Fruit fly (Drosophila melanogaster) whole organism, embryonic: ENCODE measurements around the gene be.

Experiments
- Aef1 ChIP-seq: fragments of 200-800 bp; sonication (Bioruptor generic); IDR thresholded peaks from 3 replicates; pipeline ENCODE4 v1.3.6; 2022; ENCODE audit warnings: missing biosample characterization, missing genetic modification characterization
- Bdp1 ChIP-seq: fragments of 200-800 bp; sonication (Bioruptor generic); optimal IDR thresholded peaks from 3 replicates; lab custom pipeline; 2016; ENCODE audit warnings: missing biosample characterization, missing genetic modification characterization
- CG10267 ChIP-seq: fragments of 200-800 bp; sonication (Bioruptor generic); optimal IDR thresholded peaks from 2 replicates; lab custom pipeline; 2018; ENCODE audit warnings: missing biosample characterization, mild to moderate bottlenecking, missing genetic modification characterization, moderate library complexity
- CG10274 ChIP-seq: fragments of 200-800 bp; sonication (Bioruptor generic); optimal IDR thresholded peaks from 3 replicates; lab custom pipeline; 2017; ENCODE audit warnings: missing biosample characterization, mild to moderate bottlenecking, missing genetic modification characterization
- CG11093 ChIP-seq: fragments of 200-800 bp; sonication (Bioruptor generic); IDR thresholded peaks from 3 replicates; pipeline ENCODE4 v1.3.6; 2022; ENCODE audit warnings: missing biosample characterization, missing genetic modification characterization
- CG11456 ChIP-seq: fragments of 200-800 bp; sonication (Bioruptor generic); IDR thresholded peaks from 3 replicates; pipeline ENCODE4 v1.3.6; 2022; ENCODE audit warnings: missing biosample characterization, missing genetic modification characterization
- CG11695 ChIP-seq: fragments of 200-800 bp; sonication (Bioruptor generic); IDR thresholded peaks from 3 replicates; pipeline ENCODE4 v1.3.6; 2022; ENCODE audit warnings: missing biosample characterization, missing genetic modification characterization
- CG14014 ChIP-seq: fragments of 200-800 bp; sonication (Bioruptor generic); IDR thresholded peaks from 2 replicates; pipeline ENCODE4 v1.3.6; 2022; ENCODE audit warnings: missing biosample characterization, missing genetic modification characterization
- CG14050 ChIP-seq: fragments of 200-800 bp; sonication (Bioruptor generic); IDR thresholded peaks from 3 replicates; pipeline ENCODE4 v1.3.6; 2022; ENCODE audit warnings: missing biosample characterization, missing genetic modification characterization
- CG16813 ChIP-seq: fragments of 200-800 bp; sonication (Bioruptor generic); IDR thresholded peaks from 3 replicates; pipeline ENCODE4 v1.3.6; 2022; ENCODE audit warnings: missing biosample characterization, missing genetic modification characterization; ENCODE audit not compliant: partially characterized antibody
- CG18619 ChIP-seq: fragments of 200-800 bp; sonication (Bioruptor generic); optimal IDR thresholded peaks from 3 replicates; lab custom pipeline; 2017; ENCODE audit warnings: missing biosample characterization, mild to moderate bottlenecking, missing genetic modification characterization
- CG2199 ChIP-seq: fragments of 200-800 bp; sonication (Bioruptor generic); IDR thresholded peaks from 3 replicates; pipeline ENCODE4 v1.3.6; 2022; ENCODE audit warnings: missing biosample characterization, missing genetic modification characterization
- CG2712 ChIP-seq: fragments of 200-800 bp; optimal IDR thresholded peaks from 3 replicates; lab custom pipeline; 2019; ENCODE audit warnings: missing biosample characterization, mild to moderate bottlenecking, missing genetic modification characterization, moderate library complexity
- CG3163 ChIP-seq: fragments of 200-800 bp; sonication (Bioruptor generic); optimal IDR thresholded peaks from 3 replicates; lab custom pipeline; 2016; ENCODE audit warnings: missing biosample characterization, missing genetic modification characterization
- CG3407 ChIP-seq: fragments of 200-800 bp; sonication (Bioruptor generic); optimal IDR thresholded peaks from 2 replicates; lab custom pipeline; 2018; ENCODE audit warnings: missing biosample characterization, mild to moderate bottlenecking, missing genetic modification characterization
- CG6272 ChIP-seq: fragments of 200-800 bp; sonication (Bioruptor generic); IDR thresholded peaks from 2 replicates; pipeline ENCODE4 v1.3.6; 2022; ENCODE audit warnings: missing biosample characterization, missing genetic modification characterization
- CG6765 ChIP-seq: fragments of 200-800 bp; sonication (Bioruptor generic); optimal IDR thresholded peaks from 3 replicates; lab custom pipeline; 2017; ENCODE audit warnings: missing biosample characterization, mild to moderate bottlenecking, missing genetic modification characterization
- CG6813 ChIP-seq: fragments of 200-800 bp; sonication (Bioruptor generic); optimal IDR thresholded peaks from 2 replicates; lab custom pipeline; 2017; ENCODE audit warnings: missing biosample characterization, missing genetic modification characterization, mild to moderate bottlenecking, moderate library complexity, missing genetic modification reagents
- CG7928 ChIP-seq: fragments of 200-800 bp; sonication (Bioruptor generic); optimal IDR thresholded peaks from 2 replicates; lab custom pipeline; 2017; ENCODE audit warnings: missing biosample characterization, mild to moderate bottlenecking, missing genetic modification characterization
- CG8765 ChIP-seq: fragments of 200-800 bp; sonication (Bioruptor generic); IDR thresholded peaks from 2 replicates; pipeline ENCODE4 v1.3.6; 2022; ENCODE audit warnings: missing biosample characterization, missing genetic modification characterization
- CG9609 ChIP-seq: fragments of 200-800 bp; sonication (Bioruptor generic); optimal IDR thresholded peaks from 3 replicates; lab custom pipeline; 2016; ENCODE audit warnings: missing biosample characterization, missing genetic modification characterization
- CG9876 ChIP-seq: fragments of 200-800 bp; sonication (Bioruptor generic); optimal IDR thresholded peaks from 2 replicates; lab custom pipeline; 2016; ENCODE audit warnings: missing biosample characterization, missing genetic modification characterization
- CG9932 ChIP-seq: fragments of 200-800 bp; sonication (Bioruptor generic); IDR thresholded peaks from 2 replicates; pipeline ENCODE4 v1.3.6; 2022; ENCODE audit warnings: missing biosample characterization, missing genetic modification characterization
- Dad ChIP-seq: fragments of 200-800 bp; sonication (Bioruptor generic); optimal IDR thresholded peaks from 3 replicates; lab custom pipeline; 2016; ENCODE audit warnings: missing biosample characterization, missing genetic modification characterization
- Dfd ChIP-seq, 2 experiments: fragments of >200 bp; optimal IDR thresholded peaks; 2 replicates each; lab custom pipeline; 2017; ENCODE audit warnings: missing biosample characterization in 2 of 2, missing genetic modification characterization in 2 of 2
- Dll ChIP-seq: fragments of 200-800 bp; sonication (Bioruptor generic); IDR thresholded peaks from 4 replicates; pipeline ENCODE4 v1.3.6; 2022; ENCODE audit warnings: missing biosample characterization, missing genetic modification characterization; ENCODE audit not compliant: partially characterized antibody
- Hey ChIP-seq: fragments of 200-800 bp; sonication (Bioruptor generic); optimal IDR thresholded peaks from 3 replicates; lab custom pipeline; 2018; ENCODE audit warnings: missing biosample characterization, mild to moderate bottlenecking, missing genetic modification characterization
- Hmx ChIP-seq: fragments of 200-800 bp; sonication (Bioruptor generic); optimal IDR thresholded peaks from 2 replicates; lab custom pipeline; 2016; ENCODE audit warnings: missing biosample characterization, missing genetic modification characterization
- Jarid2 ChIP-seq: fragments of 200-800 bp; sonication (Bioruptor generic); optimal IDR thresholded peaks from 3 replicates; lab custom pipeline; 2017; ENCODE audit warnings: mild to moderate bottlenecking, missing biosample characterization, missing genetic modification reagents, missing genetic modification characterization
- MBD-R2 ChIP-seq: fragments of 200-800 bp; sonication (Bioruptor generic); IDR thresholded peaks from 2 replicates; pipeline ENCODE4 v1.3.6; 2022; ENCODE audit warnings: missing biosample characterization, missing genetic modification characterization
- MESR4 ChIP-seq: fragments of 200-800 bp; sonication (Bioruptor generic); optimal IDR thresholded peaks from 2 replicates; lab custom pipeline; 2018; ENCODE audit warnings: missing biosample characterization, mild to moderate bottlenecking, missing genetic modification characterization, moderate library complexity
- NFAT ChIP-seq: fragments of 200-800 bp; sonication (Bioruptor generic); IDR thresholded peaks from 2 replicates; pipeline ENCODE4 v1.3.6; 2022; ENCODE audit warnings: missing biosample characterization, missing genetic modification characterization
- Nf-YA ChIP-seq: fragments of 200-800 bp; sonication (Bioruptor generic); IDR thresholded peaks from 2 replicates; pipeline ENCODE4 v1.3.6; 2022; ENCODE audit warnings: missing biosample characterization, missing genetic modification characterization
- NfI ChIP-seq: fragments of 200-800 bp; sonication (Bioruptor generic); optimal IDR thresholded peaks from 3 replicates; lab custom pipeline; 2018; ENCODE audit warnings: missing biosample characterization, mild to moderate bottlenecking, missing genetic modification characterization, moderate library complexity
- Six4 ChIP-seq: fragments of 200-800 bp; sonication (Bioruptor generic); optimal IDR thresholded peaks from 2 replicates; lab custom pipeline; 2016; ENCODE audit warnings: missing biosample characterization, missing genetic modification characterization
- YL-1 ChIP-seq: fragments of 200-800 bp; sonication (Bioruptor generic); optimal IDR thresholded peaks from 3 replicates; lab custom pipeline; 2017; ENCODE audit warnings: missing biosample characterization, mild to moderate bottlenecking, missing genetic modification characterization
- btn ChIP-seq: fragments of 200-800 bp; sonication (Bioruptor generic); optimal IDR thresholded peaks from 2 replicates; lab custom pipeline; 2016; ENCODE audit warnings: missing biosample characterization, missing genetic modification characterization
- ci ChIP-seq: fragments of 200-800 bp; sonication (Bioruptor generic); IDR thresholded peaks from 3 replicates; pipeline ENCODE4 v1.3.6; 2022; ENCODE audit warnings: missing biosample characterization, missing genetic modification characterization
- crol ChIP-seq: fragments of 200-800 bp; sonication (Bioruptor generic); IDR thresholded peaks from 2 replicates; pipeline ENCODE4 v1.3.6; 2022; ENCODE audit warnings: missing biosample characterization, missing genetic modification characterization
- da ChIP-seq: fragments of 200-800 bp; sonication (Bioruptor generic); optimal IDR thresholded peaks from 2 replicates; lab custom pipeline; 2016; ENCODE audit warnings: missing biosample characterization, missing genetic modification characterization
- dati ChIP-seq: fragments of 200-800 bp; sonication (Bioruptor generic); IDR thresholded peaks from 2 replicates; pipeline ENCODE4 v1.3.6; 2022; ENCODE audit warnings: missing biosample characterization, missing genetic modification characterization
- dmrt11E ChIP-seq: fragments of 200-800 bp; sonication (Bioruptor generic); optimal IDR thresholded peaks from 3 replicates; lab custom pipeline; 2018; ENCODE audit warnings: missing biosample characterization, mild to moderate bottlenecking, missing genetic modification characterization, moderate library complexity
- ham ChIP-seq: fragments of 200-800 bp; sonication (Bioruptor generic); IDR thresholded peaks from 2 replicates; pipeline ENCODE4 v1.3.6; 2022; ENCODE audit warnings: missing biosample characterization, missing genetic modification characterization
- lov ChIP-seq, 2 experiments: fragments of 200-800 bp in 1 of 2; fragments of >200 bp in 1 of 2; sonication (Bioruptor generic) in 1 of 2; IDR thresholded peaks in 1 of 2; optimal IDR thresholded peaks in 1 of 2; 2 replicates in 1 of 2; 3 replicates in 1 of 2; pipeline versions ENCODE4 v1.3.6 to Lab custom; 2017 to 2022; ENCODE audit warnings: missing biosample characterization in 1 of 2, missing genetic modification characterization in 1 of 2
- nerfin-2 ChIP-seq: fragments of 200-800 bp; sonication (Bioruptor generic); IDR thresholded peaks from 2 replicates; pipeline ENCODE4 v1.3.6; 2022; ENCODE audit warnings: missing biosample characterization, missing genetic modification characterization; ENCODE audit not compliant: partially characterized antibody
- slbo ChIP-seq: fragments of 200-800 bp; sonication (Bioruptor generic); IDR thresholded peaks from 2 replicates; pipeline ENCODE4 v1.3.6; 2022; ENCODE audit warnings: missing biosample characterization, missing genetic modification characterization
- slou ChIP-seq: fragments of 200-800 bp; sonication (Bioruptor generic); optimal IDR thresholded peaks from 3 replicates; lab custom pipeline; 2016; ENCODE audit warnings: missing biosample characterization, missing genetic modification characterization
- ttk ChIP-seq: fragments of 200-800 bp; sonication (Bioruptor generic); IDR thresholded peaks from 2 replicates; pipeline ENCODE4 v2.1.2; 2022; ENCODE audit warnings: missing biosample characterization, missing genetic modification characterization
- vfl ChIP-seq: fragments of 200-800 bp; sonication (Bioruptor generic); optimal IDR thresholded peaks from 2 replicates; lab custom pipeline; 2016; ENCODE audit warnings: missing biosample characterization, missing genetic modification characterization
- z ChIP-seq: fragments of 200-800 bp; sonication (Bioruptor generic); IDR thresholded peaks from 3 replicates; pipeline ENCODE4 v1.3.6; 2022; ENCODE audit warnings: missing biosample characterization, missing genetic modification characterization

be gene

DNA sequence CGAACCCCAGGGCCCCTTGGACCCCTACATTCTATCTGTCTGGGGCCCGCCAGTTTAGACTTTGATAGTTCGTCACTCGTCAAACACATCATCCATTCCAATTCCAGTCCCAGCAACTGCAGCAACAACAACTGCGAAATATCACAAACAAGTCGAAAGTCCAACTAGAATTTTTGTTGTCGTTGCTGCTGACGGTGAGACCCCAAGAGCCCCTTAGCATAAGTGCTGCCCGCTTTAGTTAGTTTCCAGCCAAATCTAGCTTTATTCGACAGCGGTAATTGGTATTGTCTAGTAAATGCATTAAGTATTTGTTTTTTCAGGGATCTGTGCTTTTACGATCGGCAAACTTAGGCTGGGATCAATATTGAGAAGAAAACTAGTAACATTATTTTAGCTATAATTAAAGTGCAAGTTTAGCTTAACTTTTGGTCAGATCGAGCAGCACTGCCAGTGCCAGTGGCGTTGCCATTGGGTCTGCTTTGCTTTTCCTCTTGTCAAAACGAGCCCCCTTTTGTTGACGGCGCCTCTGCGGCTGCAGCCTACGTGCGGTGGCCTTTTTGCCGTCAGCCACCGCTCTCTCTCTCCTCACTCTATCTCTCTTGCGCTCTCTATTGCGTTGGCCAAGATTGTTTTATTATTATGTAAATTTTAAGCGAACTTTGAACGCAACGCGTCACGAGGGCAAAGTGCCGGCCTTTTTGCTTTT, 50.6 kb downstream of the be start (continued):
- TF ChIP-seq CG6813 (GFP tag; lab: Kevin White, UChicago) (peak; percentile 73), slou (GFP tag; lab: Kevin White, UChicago) (peak; percentile 82), Dad (GFP tag; lab: Kevin White, UChicago) (peak; percentile 85), CG3163 (GFP tag; lab: Kevin White, UChicago) (peak; percentile 86), CG7928 (GFP tag; lab: Kevin White, UChicago) (peak; percentile 64), lov (optimal IDR thresholded peaks at IDR 0.05; lab: Kevin White, UChicago) (no peak), lov (GFP tag; IDR thresholded peaks at IDR 0.05; lab: Robert Waterston, UW) (peak; percentile 80; the same call in 1 of the 3 replicates), ci (peak; percentile 94), ttk (GFP tag; lab: Robert Waterston, UW) (peak; percentile 86), z (GFP tag; lab: Robert Waterston, UW) (no peak), CG10274 (GFP tag; lab: Kevin White, UChicago) (peak; percentile 67), nerfin-2 (GFP tag; lab: Robert Waterston, UW) (no peak), dmrt11E (tag; lab: Kevin White, UChicago) (peak; percentile 62), CG9932 (peak; percentile 95), NfI (GFP tag; lab: Kevin White, UChicago) (peak; percentile 89), Dll (GFP tag; lab: Robert Waterston, UW) (no peak), CG9876 (GFP tag; lab: Kevin White, UChicago) (peak; percentile 89), CG3407 (GFP tag; lab: Kevin White, UChicago) (peak; percentile 71), crol (peak; percentile 56; the same call in 1 of the 2 replicates), Aef1 (peak; percentile 89), CG14014 (peak; percentile 90), Nf-YA (peak; percentile 66), CG9609 (GFP tag; lab: Kevin White, UChicago) (peak; percentile 89), dati (peak; percentile 75), CG2199 (GFP tag; lab: Robert Waterston, UW) (no peak), CG14050 (GFP tag; lab: Robert Waterston, UW) (peak; percentile 70), CG6765 (GFP tag; lab: Kevin White, UChicago) (peak; percentile 78), Jarid2 (GFP tag; lab: Kevin White, UChicago) (peak; percentile 57), CG8765 (peak; percentile 65; the same call in 1 of the 2 replicates), Six4 (GFP tag; lab: Kevin White, UChicago) (peak; percentile 78), Dfd (GFP tag; optimal IDR thresholded peaks at IDR 0.05; lab: Kevin White, UChicago) (no peak), CG10267 (tag; lab: Kevin White, UChicago) (peak; percentile 77), ham (GFP tag; lab: Robert Waterston, UW) (peak; percentile 61), slbo (GFP tag; lab: Robert Waterston, UW) (peak; percentile 97), Hmx (GFP tag; lab: Kevin White, UChicago) (peak; percentile 70), Bdp1 (GFP tag; lab: Kevin White, UChicago) (peak; percentile 77), CG11456 (GFP tag; lab: Robert Waterston, UW) (peak; percentile 96), CG16813 (GFP tag; lab: Robert Waterston, UW) (no peak), CG2712 (peak; percentile 84), Hey (tag; lab: Kevin White, UChicago) (peak; percentile 67), NFAT (peak; percentile 97), MBD-R2 (GFP tag; lab: Robert Waterston, UW) (peak; percentile 60), MESR4 (GFP tag; lab: Kevin White, UChicago) (no peak), btn (GFP tag; lab: Kevin White, UChicago) (peak; percentile 64), CG11695 (peak; percentile 83), YL-1 (peak; percentile 26), CG11093 (GFP tag; lab: Robert Waterston, UW) (peak; percentile 87), vfl (GFP tag; lab: Kevin White, UChicago) (peak; percentile 86), CG6272 (GFP tag; lab: Robert Waterston, UW) (peak; percentile 86), da (GFP tag; lab: Kevin White, UChicago) (peak; percentile 76), CG18619 (GFP tag; lab: Kevin White, UChicago) (peak; percentile 86)
